Fruit fly (Drosophila melanogaster) whole organism, prepupa: ENCODE measurements around the gene CG10286.

Source experiments
- Blimp-1 ChIP-seq: fragments of 200-800 bp; sonication (Bioruptor generic); optimal IDR thresholded peaks from 3 replicates; lab custom pipeline; 2017; ENCODE audit warnings: missing biosample characterization, missing genetic modification characterization, mild to moderate bottlenecking, moderate library complexity, missing genetic modification reagents
- CG10631 ChIP-seq: fragments of 200-800 bp; sonication (Bioruptor generic); optimal IDR thresholded peaks from 2 replicates; lab custom pipeline; 2016; ENCODE audit warnings: missing biosample characterization, missing genetic modification characterization
- CG10669 ChIP-seq: fragments of 200-800 bp; sonication (Bioruptor generic); optimal IDR thresholded peaks from 3 replicates; lab custom pipeline; 2018; ENCODE audit warnings: missing biosample characterization, mild to moderate bottlenecking, missing genetic modification characterization, moderate library complexity
- CG11294 ChIP-seq: fragments of 200-800 bp; sonication (Bioruptor generic); IDR thresholded peaks from 2 replicates; pipeline ENCODE4 v1.3.6; 2022; ENCODE audit warnings: missing biosample characterization, missing genetic modification characterization
- CG15336 ChIP-seq: fragments of 200-800 bp; sonication (Bioruptor generic); IDR thresholded peaks from 2 replicates; pipeline ENCODE4 v1.3.6; 2022; ENCODE audit warnings: missing biosample characterization, missing genetic modification characterization
- CG16779 ChIP-seq: fragments of 200-800 bp; sonication (Bioruptor generic); optimal IDR thresholded peaks from 3 replicates; lab custom pipeline; 2017; ENCODE audit warnings: missing biosample characterization, mild to moderate bottlenecking, missing genetic modification characterization
- CG3032 ChIP-seq: fragments of 200-800 bp; optimal IDR thresholded peaks from 2 replicates; lab custom pipeline; 2019; ENCODE audit warnings: missing biosample characterization, mild to moderate bottlenecking, missing genetic modification characterization, moderate library complexity
- CG31627 ChIP-seq: fragments of 200-800 bp; sonication (Bioruptor generic); optimal IDR thresholded peaks from 3 replicates; lab custom pipeline; 2016; ENCODE audit warnings: missing biosample characterization, missing genetic modification characterization
- CG32006 ChIP-seq: fragments of 200-800 bp; sonication (Bioruptor generic); optimal IDR thresholded peaks from 3 replicates; lab custom pipeline; 2017; ENCODE audit warnings: missing biosample characterization, mild to moderate bottlenecking, missing genetic modification characterization
- CG3919 ChIP-seq: fragments of 200-800 bp; sonication (Bioruptor generic); optimal IDR thresholded peaks from 3 replicates; lab custom pipeline; 2016; ENCODE audit warnings: missing biosample characterization, missing genetic modification characterization
- CG4318 ChIP-seq: fragments of 200-800 bp; sonication (Bioruptor generic); optimal IDR thresholded peaks from 3 replicates; lab custom pipeline; 2017; ENCODE audit warnings: missing biosample characterization, mild to moderate bottlenecking, missing genetic modification characterization
- CG6163 ChIP-seq: fragments of 200-800 bp; sonication (Bioruptor generic); IDR thresholded peaks from 3 replicates; pipeline ENCODE4 v1.3.6; 2022; ENCODE audit warnings: missing biosample characterization, missing genetic modification characterization
- CG6276 ChIP-seq: fragments of 200-800 bp; sonication (Bioruptor generic); optimal IDR thresholded peaks from 2 replicates; lab custom pipeline; 2017; ENCODE audit warnings: missing biosample characterization, mild to moderate bottlenecking, missing genetic modification characterization
- CG6808 ChIP-seq: fragments of 200-800 bp; sonication (Bioruptor generic); optimal IDR thresholded peaks from 3 replicates; lab custom pipeline; 2017; ENCODE audit warnings: missing biosample characterization, missing genetic modification characterization, mild to moderate bottlenecking, moderate library complexity, missing genetic modification reagents
- CG6854 ChIP-seq: fragments of 200-800 bp; sonication (Bioruptor generic); optimal IDR thresholded peaks from 2 replicates; lab custom pipeline; 2017; ENCODE audit warnings: missing biosample characterization, mild to moderate bottlenecking, missing genetic modification characterization
- CG8119 ChIP-seq: fragments of 200-800 bp; sonication (Bioruptor generic); IDR thresholded peaks from 3 replicates; pipeline ENCODE4 v1.3.6; 2022; ENCODE audit warnings: missing biosample characterization, missing genetic modification characterization
- CG8632 ChIP-seq: fragments of 200-800 bp; sonication (Bioruptor generic); optimal IDR thresholded peaks from 3 replicates; lab custom pipeline; 2016; ENCODE audit warnings: missing biosample characterization, missing genetic modification characterization
- CG9139 ChIP-seq: fragments of 200-800 bp; sonication (Bioruptor generic); optimal IDR thresholded peaks from 3 replicates; lab custom pipeline; 2017; ENCODE audit warnings: missing biosample characterization, mild to moderate bottlenecking, missing genetic modification characterization
- Eip75B ChIP-seq: fragments of 200-800 bp; sonication (Bioruptor generic); optimal IDR thresholded peaks from 3 replicates; lab custom pipeline; 2016; ENCODE audit warnings: missing biosample characterization, missing genetic modification characterization
- Eip78C ChIP-seq: fragments of 200-800 bp; sonication (Bioruptor generic); peaks from one replicate; lab custom pipeline; 2016; ENCODE audit warnings: missing biosample characterization, missing genetic modification characterization
- Ets96B ChIP-seq: fragments of 200-800 bp; optimal IDR thresholded peaks from 2 replicates; lab custom pipeline; 2019; ENCODE audit warnings: missing biosample characterization, mild to moderate bottlenecking, missing genetic modification characterization, moderate library complexity
- Gug ChIP-seq: fragments of 200-800 bp; sonication (Bioruptor generic); IDR thresholded peaks from 2 replicates; pipeline ENCODE4 v1.3.6; 2022; ENCODE audit warnings: missing biosample characterization, missing genetic modification characterization
- Hr39 ChIP-seq: fragments of 200-800 bp; sonication (Bioruptor generic); optimal IDR thresholded peaks from 2 replicates; lab custom pipeline; 2016; ENCODE audit warnings: missing biosample characterization, missing genetic modification characterization
- Hr4 ChIP-seq: fragments of 200-800 bp; sonication (Bioruptor generic); optimal IDR thresholded peaks from 3 replicates; lab custom pipeline; 2016; ENCODE audit warnings: missing biosample characterization, missing genetic modification characterization
- OdsH ChIP-seq: fragments of 200-800 bp; sonication (Bioruptor generic); optimal IDR thresholded peaks from 3 replicates; lab custom pipeline; 2016; ENCODE audit warnings: missing biosample characterization, missing genetic modification characterization
- Sox102F ChIP-seq: fragments of 200-800 bp; sonication (Bioruptor generic); optimal IDR thresholded peaks from 2 replicates; lab custom pipeline; 2016; ENCODE audit warnings: missing biosample characterization, mild to moderate bottlenecking, missing genetic modification characterization
- Sox14 ChIP-seq: fragments of 200-800 bp; sonication (Bioruptor generic); optimal IDR thresholded peaks from 3 replicates; lab custom pipeline; 2016; ENCODE audit warnings: missing biosample characterization, missing genetic modification characterization
- achi ChIP-seq: fragments of 200-800 bp; sonication (Bioruptor generic); optimal IDR thresholded peaks from 3 replicates; lab custom pipeline; 2016; ENCODE audit warnings: missing biosample characterization, missing genetic modification characterization
- acj6 ChIP-seq: fragments of 200-800 bp; sonication (Bioruptor generic); optimal IDR thresholded peaks from 3 replicates; lab custom pipeline; 2016; ENCODE audit warnings: missing biosample characterization, missing genetic modification characterization
- cyc ChIP-seq: fragments of 200-800 bp; sonication (Bioruptor generic); optimal IDR thresholded peaks from 3 replicates; lab custom pipeline; 2016; ENCODE audit warnings: missing biosample characterization, missing genetic modification characterization
- dac ChIP-seq: fragments of 200-800 bp; sonication (Bioruptor generic); optimal IDR thresholded peaks from 2 replicates; lab custom pipeline; 2017; ENCODE audit warnings: missing biosample characterization, mild to moderate bottlenecking, missing genetic modification characterization
- dsx ChIP-seq: fragments of 200-800 bp; optimal IDR thresholded peaks from 3 replicates; lab custom pipeline; 2019; ENCODE audit warnings: missing biosample characterization, mild to moderate bottlenecking, missing genetic modification characterization, moderate library complexity; ENCODE audit not compliant: poor library complexity, severe bottlenecking
- eg ChIP-seq: fragments of 200-800 bp; sonication (Bioruptor generic); IDR thresholded peaks from 3 replicates; pipeline ENCODE4 v1.3.6; 2022; ENCODE audit warnings: missing biosample characterization, missing genetic modification characterization
- esn ChIP-seq: fragments of 200-800 bp; sonication (Bioruptor generic); optimal IDR thresholded peaks from 2 replicates; lab custom pipeline; 2016; ENCODE audit warnings: missing biosample characterization, mild to moderate bottlenecking, missing genetic modification characterization, moderate library complexity
- fd85E ChIP-seq: fragments of 200-800 bp; sonication (Bioruptor generic); optimal IDR thresholded peaks from 3 replicates; lab custom pipeline; 2016; ENCODE audit warnings: missing biosample characterization, missing genetic modification characterization
- fkh ChIP-seq: fragments of 200-800 bp; sonication (Bioruptor generic); optimal IDR thresholded peaks from 3 replicates; lab custom pipeline; 2017; ENCODE audit warnings: missing biosample characterization, mild to moderate bottlenecking, missing genetic modification characterization, moderate library complexity
- net ChIP-seq: fragments of 200-800 bp; sonication (Bioruptor generic); optimal IDR thresholded peaks from 3 replicates; lab custom pipeline; 2016; ENCODE audit warnings: missing biosample characterization, missing genetic modification characterization
- pdm3 ChIP-seq: fragments of 200-800 bp; sonication (Bioruptor generic); optimal IDR thresholded peaks from 3 replicates; lab custom pipeline; 2016; ENCODE audit warnings: missing biosample characterization, missing genetic modification characterization
- salr ChIP-seq, 2 experiments: fragments of 200-800 bp; sonication (Bioruptor generic); optimal IDR thresholded peaks; 3 replicates each; lab custom pipeline; 2016 to 2018; ENCODE audit warnings: missing biosample characterization in 2 of 2, missing genetic modification characterization in 2 of 2, mild to moderate bottlenecking in 1 of 2
- spab ChIP-seq: fragments of 200-800 bp; sonication (Bioruptor generic); optimal IDR thresholded peaks from 2 replicates; lab custom pipeline; 2017; ENCODE audit warnings: missing biosample characterization, mild to moderate bottlenecking, missing genetic modification characterization, missing genetic modification reagents
- vri ChIP-seq: fragments of 200-800 bp; sonication (Bioruptor generic); optimal IDR thresholded peaks from 3 replicates; lab custom pipeline; 2016; ENCODE audit warnings: missing biosample characterization, mild to moderate bottlenecking, missing genetic modification characterization

Gene CG10286

DNA sequence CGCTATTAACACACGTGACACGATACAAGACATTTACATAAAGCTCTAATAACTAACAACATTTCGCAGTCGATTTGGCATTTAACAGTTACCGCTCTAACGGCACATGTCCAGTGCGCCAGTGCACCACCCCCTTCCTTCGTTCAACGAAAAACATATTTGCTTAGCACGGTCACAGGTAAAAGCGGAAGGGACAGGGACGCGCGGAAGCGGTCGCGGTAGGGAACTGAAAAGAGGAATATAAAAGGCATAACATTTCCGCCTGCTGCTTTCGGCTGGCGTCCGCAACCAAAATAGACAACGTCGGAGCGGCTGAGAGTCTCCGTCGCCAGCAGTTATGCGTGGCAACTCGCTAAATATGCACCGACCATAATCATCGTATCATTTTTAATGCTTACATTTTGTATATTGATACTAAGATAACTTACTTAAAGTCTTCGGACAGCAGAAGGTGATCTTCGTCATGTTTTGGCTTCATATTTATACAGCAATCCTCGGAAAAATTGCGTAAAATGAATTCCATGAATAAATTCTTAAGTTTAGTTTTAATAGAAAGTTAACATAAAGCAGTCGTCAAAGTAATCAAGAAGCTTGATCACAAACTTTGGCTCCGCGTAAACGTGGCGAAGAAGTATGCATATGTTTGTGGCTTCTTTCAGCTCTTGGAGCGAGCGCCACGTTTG, 16.9 kb upstream of the CG10286 start:
- TF ChIP-seq CG10669 (GFP tag; lab: Kevin White, UChicago) (peak; percentile 39), CG6854 (GFP tag; lab: Kevin White, UChicago) (no peak), Ets96B (peak; percentile 17), Sox14 (GFP tag; lab: Kevin White, UChicago) (peak; percentile 34), CG6163 (GFP tag; lab: Robert Waterston, UW) (0 out of 3 replicates have a peak, but pooled peaks have one; percentile 41), pdm3 (GFP tag; lab: Kevin White, UChicago) (peak; percentile 47), fkh (GFP tag; lab: Kevin White, UChicago) (peak; percentile 38), Blimp-1 (no peak), acj6 (GFP tag; lab: Kevin White, UChicago) (peak; percentile 49), dac (GFP tag; lab: Kevin White, UChicago) (peak; percentile 37), net (GFP tag; lab: Kevin White, UChicago) (peak; percentile 31), Hr4 (peak; percentile 76), CG10631 (GFP tag; lab: Kevin White, UChicago) (peak; percentile 14), CG8119 (GFP tag; lab: Robert Waterston, UW) (peak; percentile 69), Gug (GFP tag; lab: Robert Waterston, UW) (0 out of 2 replicates have a peak, but pooled peaks have one; percentile 26), CG4318 (GFP tag; lab: Kevin White, UChicago) (peak; percentile 45), CG15336 (peak; percentile 73), vri (GFP tag; lab: Kevin White, UChicago) (no peak), CG32006 (GFP tag; lab: Kevin White, UChicago) (peak; percentile 77), CG3032 (tag; lab: Kevin White, UChicago) (peak; percentile 42), achi (peak; percentile 39), Eip75B (GFP tag; lab: Kevin White, UChicago) (peak; percentile 4), fd85E (GFP tag; lab: Kevin White, UChicago) (no peak), CG16779 (tag; lab: Kevin White, UChicago) (peak; percentile 5), Eip78C (GFP tag; lab: Kevin White, UChicago) (peak; percentile 79), CG31627 (GFP tag; lab: Kevin White, UChicago) (no peak), salr (GFP tag; optimal IDR thresholded peaks at IDR 0.05; lab: Kevin White, UChicago) (peak in 1 of 2 experiments; percentile 54), esn (GFP tag; lab: Kevin White, UChicago) (peak; percentile 31), spab (GFP tag; lab: Kevin White, UChicago) (no peak), OdsH (GFP tag; lab: Kevin White, UChicago) (peak; percentile 52), cyc (GFP tag; lab: Kevin White, UChicago) (no peak), eg (GFP tag; lab: Robert Waterston, UW) (peak; percentile 52; the same call in 2 of the 3 replicates), CG6808 (peak; percentile 42), Sox102F (peak; percentile 15), Hr39 (peak; percentile 9), dsx (GFP tag; lab: Kevin White, UChicago) (peak; percentile 13), CG8632 (GFP tag; lab: Kevin White, UChicago) (no peak), CG3919 (GFP tag; lab: Kevin White, UChicago) (peak; percentile 24), CG6276 (GFP tag; lab: Kevin White, UChicago) (peak; percentile 64)

DNA sequence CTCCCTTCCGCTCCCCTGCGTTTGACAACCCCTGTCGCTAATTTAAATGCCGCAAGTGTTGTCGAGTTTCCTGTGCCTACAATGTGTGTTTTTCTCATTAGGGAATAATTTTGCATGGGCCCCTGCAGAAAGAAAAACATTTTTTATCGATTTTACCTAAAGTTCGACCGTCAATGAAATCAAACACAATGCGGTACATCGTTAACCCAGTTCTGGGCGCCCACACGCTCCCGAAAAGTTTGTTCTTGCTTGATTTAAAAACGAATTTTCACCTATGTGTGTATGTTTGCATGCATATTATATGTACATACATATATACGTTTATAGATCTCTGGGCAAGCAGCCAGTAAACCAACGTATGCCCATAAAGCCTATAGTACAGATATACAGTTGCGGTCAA, 16.3 kb upstream of the CG10286 start:
- no peak for TF ChIP-seq CG9139 (GFP tag; lab: Kevin White, UChicago)
- no peak for TF ChIP-seq CG3032 (tag; lab: Kevin White, UChicago)
- TF ChIP-seq CG32006 (GFP tag; lab: Kevin White, UChicago): no peak
- no peak for TF ChIP-seq cyc (GFP tag; lab: Kevin White, UChicago)
- no peak for TF ChIP-seq dac (GFP tag; lab: Kevin White, UChicago)
- no peak for TF ChIP-seq CG11294 (GFP tag; lab: Robert Waterston, UW)
